Worm (Caenorhabditis elegans): ENCODE data around the gene F26F12.5.

- TF ChIP-seq ztf-23 (GFP tag; IDR thresholded peaks at IDR 0.05) (no peak), med-1 (GFP tag; optimal IDR thresholded peaks at IDR 0.05; ENCODE audit: insufficient read depth) (no peak), T22C8.4 (GFP tag; IDR thresholded peaks at IDR 0.05) (no peak), ztf-29 (GFP tag; IDR thresholded peaks at IDR 0.05) (no peak), flt-1 (GFP tag; IDR thresholded peaks at IDR 0.05) (no peak), klf-2 (GFP tag; conservative IDR thresholded peaks at IDR 0.05) (no peak), ref-1 (GFP tag; conservative IDR thresholded peaks at IDR 0.05) (no peak), tab-1 (GFP tag; IDR thresholded peaks at IDR 0.05) (no peak), cog-1 (tag; optimal IDR thresholded peaks at IDR 0.05) (no peak)
Measured at ce11 chrV:5876966-5877365, 12.0 kb upstream of the F26F12.5 start.
